Worm (Caenorhabditis elegans): ENCODE measurements around the gene T10H4.13.

T10H4.13 gene

ce11 chrV:15267405-15267804 lies at the start of gene T10H4.13:
Gene T10H4.13, minus strand, starts transcription at chrV:15267505.
- TF ChIP-seq Y22D7AL.16 (tag; optimal IDR thresholded peaks at IDR 0.05) (no peak), unc-55 (GFP tag; optimal IDR thresholded peaks at IDR 0.05) (no peak), ceh-22 (tag; optimal IDR thresholded peaks at IDR 0.05) (no peak), pha-2 (tag; optimal IDR thresholded peaks at IDR 0.05) (no peak), sox-4 (tag; optimal IDR thresholded peaks at IDR 0.05) (no peak), npax-4 (tag; optimal IDR thresholded peaks at IDR 0.05) (no peak)

- TF ChIP-seq ceh-24 (tag; optimal IDR thresholded peaks at IDR 0.05) (no peak), pha-2 (tag; optimal IDR thresholded peaks at IDR 0.05) (no peak), Y22D7AL.16 (tag; optimal IDR thresholded peaks at IDR 0.05) (no peak), madf-2 (tag; optimal IDR thresholded peaks at IDR 0.05) (no peak), tbx-7 (tag; optimal IDR thresholded peaks at IDR 0.05) (no peak), F13H6.1 (tag; optimal IDR thresholded peaks at IDR 0.05) (no peak), elt-2 (tag; optimal IDR thresholded peaks at IDR 0.05) (no peak), pros-1 (tag; optimal IDR thresholded peaks at IDR 0.05) (no peak), che-1 (tag; optimal IDR thresholded peaks at IDR 0.05) (no peak), sdc-2 (tag; optimal IDR thresholded peaks at IDR 0.05) (no peak), C08G9.2 (tag; optimal IDR thresholded peaks at IDR 0.05) (no peak), ceh-45 (GFP tag; IDR thresholded peaks at IDR 0.05) (no peak), unc-3 (GFP tag; conservative IDR thresholded peaks at IDR 0.05) (no peak), unc-3 (tag; optimal IDR thresholded peaks at IDR 0.05) (no peak)
Observed at ce11 chrV:15315827-15316527, 48.7 kb upstream of the T10H4.13 start, which contains the start of the genes srt-22 and nhr-246. Gene srt-22, minus strand, starts transcription at chrV:15315927. Gene nhr-246, plus strand, starts transcription at chrV:15316477.

ce11 chrV:15313529-15313928 lies 46.2 kb upstream of the T10H4.13 start:
- TF ChIP-seq npax-4 (tag; optimal IDR thresholded peaks at IDR 0.05) (no peak), tbx-2 (tag; optimal IDR thresholded peaks at IDR 0.05) (no peak)

DNA sequence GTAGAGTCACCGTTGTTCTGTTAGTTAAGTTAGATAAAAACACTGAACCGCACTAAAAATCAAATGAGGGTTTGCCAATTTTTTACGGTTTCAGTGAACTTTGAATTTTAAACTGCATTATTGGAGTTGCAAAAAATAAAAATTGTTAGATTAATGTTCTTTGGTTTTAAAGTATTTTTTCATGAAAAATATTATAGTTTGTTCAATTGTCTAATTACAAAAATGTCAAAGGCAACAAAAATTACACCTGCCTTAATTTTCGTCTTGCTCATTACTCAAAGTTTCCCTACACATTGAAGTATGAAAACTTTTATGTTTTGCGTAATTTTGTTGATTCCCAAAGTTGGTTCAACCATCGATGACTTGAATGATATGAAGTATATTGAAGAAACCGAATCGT lies 43.5 kb upstream of the T10H4.13 start, which contains the start of gene irld-62:
irld-62 (plus strand) TSS at position 301 of the 400 bp plus-strand sequence.
- TF ChIP-seq ets-4 (tag; optimal IDR thresholded peaks at IDR 0.05): no peak
- no peak for TF ChIP-seq elt-2 (tag; optimal IDR thresholded peaks at IDR 0.05)

DNA sequence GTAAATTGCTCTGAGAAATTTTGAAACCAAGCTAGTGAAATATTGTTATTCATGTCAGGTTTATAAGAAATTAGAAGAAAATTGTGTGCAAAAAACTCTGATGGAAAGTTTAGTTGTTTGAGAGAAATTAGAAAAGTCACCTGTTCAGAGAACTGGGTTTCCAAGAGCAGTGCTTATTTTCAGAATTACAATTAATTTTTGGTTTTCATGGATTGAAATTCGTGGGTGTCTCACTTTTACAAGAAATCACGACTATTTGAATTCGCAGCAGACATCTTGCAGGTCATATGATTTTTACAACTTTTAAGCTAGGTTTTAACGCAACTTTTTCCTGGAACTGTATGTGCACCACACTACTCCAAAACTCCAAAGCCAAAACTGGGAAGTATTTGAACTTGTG lies 41.7 kb upstream of the T10H4.13 start, which contains the start of gene srz-10:
srz-10 (minus strand) TSS at position 88 of the 400 bp plus-strand sequence.
- TF ChIP-seq sdc-2 (tag; optimal IDR thresholded peaks at IDR 0.05) (no peak), ceh-2 (tag; optimal IDR thresholded peaks at IDR 0.05) (no peak), ceh-34 (tag; optimal IDR thresholded peaks at IDR 0.05) (no peak), nfya-1 (tag; optimal IDR thresholded peaks at IDR 0.05) (no peak), dmd-4 (tag; optimal IDR thresholded peaks at IDR 0.05; ENCODE audit: borderline replicate concordance) (no peak), ceh-45 (GFP tag; IDR thresholded peaks at IDR 0.05) (no peak), sox-2 (GFP tag; IDR thresholded peaks at IDR 0.05) (no peak), che-1 (tag; optimal IDR thresholded peaks at IDR 0.05) (no peak), ceh-6 (GFP tag; optimal IDR thresholded peaks at IDR 0.05) (no peak), ceh-22 (tag; optimal IDR thresholded peaks at IDR 0.05) (no peak), hlh-30 (tag; optimal IDR thresholded peaks at IDR 0.05; ENCODE audit: insufficient read depth) (no peak), pag-3 (tag; optimal IDR thresholded peaks at IDR 0.05; ENCODE audit: borderline replicate concordance) (no peak), dve-1 (tag; optimal IDR thresholded peaks at IDR 0.05) (no peak), unc-55 (GFP tag; optimal IDR thresholded peaks at IDR 0.05) (no peak), F13H6.1 (tag; optimal IDR thresholded peaks at IDR 0.05) (no peak)

- TF ChIP-seq unc-42 (tag; optimal IDR thresholded peaks at IDR 0.05): no peak
- no peak for TF ChIP-seq elt-2 (tag; optimal IDR thresholded peaks at IDR 0.05)
- no peak for TF ChIP-seq odd-2 (tag; optimal IDR thresholded peaks at IDR 0.05)
- no peak for TF ChIP-seq ceh-22 (tag; optimal IDR thresholded peaks at IDR 0.05)
- no peak for TF ChIP-seq dve-1 (tag; optimal IDR thresholded peaks at IDR 0.05)
- TF ChIP-seq ceh-45 (GFP tag; IDR thresholded peaks at IDR 0.05): no peak
- TF ChIP-seq pqm-1 (tag; optimal IDR thresholded peaks at IDR 0.05): no peak
- no peak for TF ChIP-seq gmeb-2 (tag; optimal IDR thresholded peaks at IDR 0.05)
- TF ChIP-seq elt-4 (tag; optimal IDR thresholded peaks at IDR 0.05): no peak
- TF ChIP-seq syd-9 (tag; optimal IDR thresholded peaks at IDR 0.05): no peak
- TF ChIP-seq sox-2 (GFP tag; IDR thresholded peaks at IDR 0.05): no peak
- TF ChIP-seq F13H6.1 (tag; optimal IDR thresholded peaks at IDR 0.05): no peak
- TF ChIP-seq hlh-8 (tag; optimal IDR thresholded peaks at IDR 0.05): no peak
- no peak for TF ChIP-seq unc-86 (tag; optimal IDR thresholded peaks at IDR 0.05)
- TF ChIP-seq zip-5 (tag; optimal IDR thresholded peaks at IDR 0.05): no peak
- no peak for TF ChIP-seq nhr-11 (tag; optimal IDR thresholded peaks at IDR 0.05)
- no peak for TF ChIP-seq ceh-30 (tag; optimal IDR thresholded peaks at IDR 0.05)
- no peak for TF ChIP-seq hlh-15 (tag; optimal IDR thresholded peaks at IDR 0.05)
Observed at ce11 chrV:15306745-15307144, 39.4 kb upstream of the T10H4.13 start, which contains the start of gene T26H8.4. Gene T26H8.4, minus strand, starts transcription at chrV:15306845.
